Fruit fly (Drosophila melanogaster): Measurements from ENCODE around the gene CG31301.

Gene CG31301

dm6 chr3R:15371833-15372232 is 25.8 kb downstream of the CG31301 start, which contains the start of the genes Ccm3 and CG6136 (continued):
- TF ChIP-seq cwo (GFP tag; optimal IDR thresholded peaks at IDR 0.05) (no peak), pum (GFP tag; optimal IDR thresholded peaks at IDR 0.05) (no peak), pnt (GFP tag; optimal IDR thresholded peaks at IDR 0.05) (no peak), z (GFP tag; IDR thresholded peaks at IDR 0.05) (no peak), Ets97D (GFP tag; optimal IDR thresholded peaks at IDR 0.05) (peak; percentile 76), fu2 (GFP tag; optimal IDR thresholded peaks at IDR 0.05) (no peak), p53 (GFP tag; optimal IDR thresholded peaks at IDR 0.05) (peak; percentile 19), Oli (tag; optimal IDR thresholded peaks at IDR 0.05) (no peak), gfzf (GFP tag; optimal IDR thresholded peaks at IDR 0.05) (no peak), br (optimal IDR thresholded peaks at IDR 0.05) (no peak), shn (GFP tag; optimal IDR thresholded peaks at IDR 0.05) (peak; percentile 12), BtbVII (GFP tag; optimal IDR thresholded peaks at IDR 0.05) (no peak), Dad (GFP tag; optimal IDR thresholded peaks at IDR 0.05) (peak; percentile 20), CG12942 (GFP tag; optimal IDR thresholded peaks at IDR 0.05) (no peak), phol (tag; optimal IDR thresholded peaks at IDR 0.05) (peak; percentile 25), CG7928 (GFP tag; optimal IDR thresholded peaks at IDR 0.05) (peak; percentile 27), CoRest (tag; optimal IDR thresholded peaks at IDR 0.05) (no peak), fd64A (GFP tag; optimal IDR thresholded peaks at IDR 0.05) (no peak), emc (GFP tag; optimal IDR thresholded peaks at IDR 0.05) (no peak), CG11085 (GFP tag; IDR thresholded peaks at IDR 0.05) (no peak), crol (GFP tag; IDR thresholded peaks at IDR 0.05) (no peak), CG9797 (GFP tag; optimal IDR thresholded peaks at IDR 0.05) (peak; percentile 26), Nf-YB (GFP tag; optimal IDR thresholded peaks at IDR 0.05) (no peak), lmd (GFP tag; IDR thresholded peaks at IDR 0.05) (peak; percentile 16; the same call in 1 of the 2 replicates), MTF-1 (GFP tag; optimal IDR thresholded peaks at IDR 0.05; ENCODE audit: borderline replicate concordance) (peak; percentile 14), crp (GFP tag; optimal IDR thresholded peaks at IDR 0.05) (peak; percentile 56 to 93), CG10979 (tag; optimal IDR thresholded peaks at IDR 0.05) (peak; percentile 36), Med (GFP tag) (peak; percentile 94), inv (GFP tag; IDR thresholded peaks at IDR 0.05; ENCODE audit: partially characterized antibody) (peak; percentile 81), bbx (GFP tag; IDR thresholded peaks at IDR 0.05; ENCODE audit: partially characterized antibody) (peak; percentile 95), CG4730 (GFP tag; IDR thresholded peaks at IDR 0.05) (no peak), CG10654 (GFP tag; optimal IDR thresholded peaks at IDR 0.05) (peak; percentile 21), Dip2 (GFP tag; IDR thresholded peaks at IDR 0.05) (no peak), seq (GFP tag; IDR thresholded peaks at IDR 0.05) (peak; percentile 17; the same call in 1 of the 2 replicates), ewg (GFP tag; optimal IDR thresholded peaks at IDR 0.05) (peak; percentile 48), abd-A (tag; optimal IDR thresholded peaks at IDR 0.05) (no peak), NFAT (GFP tag; IDR thresholded peaks at IDR 0.05) (peak; percentile 61; the same call in 1 of the 2 replicates), nmo (GFP tag; optimal IDR thresholded peaks at IDR 0.05) (peak; percentile 43), disco-r (GFP tag; optimal IDR thresholded peaks at IDR 0.05) (no peak), dpn (GFP tag; optimal IDR thresholded peaks at IDR 0.05) (peak; percentile 54 to 55), CG4360 (GFP tag; IDR thresholded peaks at IDR 0.05) (no peak), CG7839 (tag; optimal IDR thresholded peaks at IDR 0.05) (no peak), dysf (GFP tag; IDR thresholded peaks at IDR 0.05) (peak; percentile 43; the same call in 2 of the 3 replicates), Six4 (GFP tag; optimal IDR thresholded peaks at IDR 0.05) (no peak), sens-2 (GFP tag; IDR thresholded peaks at IDR 0.05) (no peak), CrebB (tag; optimal IDR thresholded peaks at IDR 0.05) (peak; percentile 21), CG1832 (GFP tag; optimal IDR thresholded peaks at IDR 0.05) (no peak), Dek (tag; optimal IDR thresholded peaks at IDR 0.05) (no peak), Fer3 (tag; optimal IDR thresholded peaks at IDR 0.05) (peak; percentile 42), fd3F (GFP tag; optimal IDR thresholded peaks at IDR 0.05) (no peak)
